Fruit fly (Drosophila melanogaster) whole organism, prepupa: ENCODE measurements around the gene Sox102F.
A peak's percentile ranks its signal among the peaks of the same experiment; 100 is the strongest.

Source experiments
- CG11294 ChIP-seq: fragments of 200-800 bp; sonication (Bioruptor generic); IDR thresholded peaks from 2 replicates; pipeline ENCODE4 v1.3.6; 2022; ENCODE audit warnings: missing biosample characterization, missing genetic modification characterization
- CG11902 ChIP-seq: fragments of 200-800 bp; sonication (Bioruptor generic); optimal IDR thresholded peaks from 3 replicates; lab custom pipeline; 2016; ENCODE audit warnings: missing biosample characterization, missing genetic modification characterization
- CG15336 ChIP-seq: fragments of 200-800 bp; sonication (Bioruptor generic); IDR thresholded peaks from 2 replicates; pipeline ENCODE4 v1.3.6; 2022; ENCODE audit warnings: missing biosample characterization, missing genetic modification characterization
- CG1621 ChIP-seq: fragments of 200-800 bp; sonication (Bioruptor generic); optimal IDR thresholded peaks from 3 replicates; lab custom pipeline; 2018; ENCODE audit warnings: missing biosample characterization, mild to moderate bottlenecking, missing genetic modification characterization
- CG31627 ChIP-seq: fragments of 200-800 bp; sonication (Bioruptor generic); optimal IDR thresholded peaks from 3 replicates; lab custom pipeline; 2016; ENCODE audit warnings: missing biosample characterization, missing genetic modification characterization
- CG3919 ChIP-seq: fragments of 200-800 bp; sonication (Bioruptor generic); optimal IDR thresholded peaks from 3 replicates; lab custom pipeline; 2016; ENCODE audit warnings: missing biosample characterization, missing genetic modification characterization
- CG4318 ChIP-seq: fragments of 200-800 bp; sonication (Bioruptor generic); optimal IDR thresholded peaks from 3 replicates; lab custom pipeline; 2017; ENCODE audit warnings: missing biosample characterization, mild to moderate bottlenecking, missing genetic modification characterization
- CG6163 ChIP-seq: fragments of 200-800 bp; sonication (Bioruptor generic); IDR thresholded peaks from 3 replicates; pipeline ENCODE4 v1.3.6; 2022; ENCODE audit warnings: missing biosample characterization, missing genetic modification characterization
- CG6276 ChIP-seq: fragments of 200-800 bp; sonication (Bioruptor generic); optimal IDR thresholded peaks from 2 replicates; lab custom pipeline; 2017; ENCODE audit warnings: missing biosample characterization, mild to moderate bottlenecking, missing genetic modification characterization
- CG6808 ChIP-seq: fragments of 200-800 bp; sonication (Bioruptor generic); optimal IDR thresholded peaks from 3 replicates; lab custom pipeline; 2017; ENCODE audit warnings: missing biosample characterization, missing genetic modification characterization, mild to moderate bottlenecking, moderate library complexity, missing genetic modification reagents
- CG6854 ChIP-seq: fragments of 200-800 bp; sonication (Bioruptor generic); optimal IDR thresholded peaks from 2 replicates; lab custom pipeline; 2017; ENCODE audit warnings: missing biosample characterization, mild to moderate bottlenecking, missing genetic modification characterization
- CG8119 ChIP-seq: fragments of 200-800 bp; sonication (Bioruptor generic); IDR thresholded peaks from 3 replicates; pipeline ENCODE4 v1.3.6; 2022; ENCODE audit warnings: missing biosample characterization, missing genetic modification characterization
- CG9139 ChIP-seq: fragments of 200-800 bp; sonication (Bioruptor generic); optimal IDR thresholded peaks from 3 replicates; lab custom pipeline; 2017; ENCODE audit warnings: missing biosample characterization, mild to moderate bottlenecking, missing genetic modification characterization
- Eip75B ChIP-seq: fragments of 200-800 bp; sonication (Bioruptor generic); optimal IDR thresholded peaks from 3 replicates; lab custom pipeline; 2016; ENCODE audit warnings: missing biosample characterization, missing genetic modification characterization
- Eip78C ChIP-seq: fragments of 200-800 bp; sonication (Bioruptor generic); peaks from one replicate; lab custom pipeline; 2016; ENCODE audit warnings: missing biosample characterization, missing genetic modification characterization
- Ets21C ChIP-seq: fragments of 200-800 bp; sonication (Bioruptor generic); optimal IDR thresholded peaks from 3 replicates; lab custom pipeline; 2016; ENCODE audit warnings: missing biosample characterization, missing genetic modification characterization
- Ets96B ChIP-seq: fragments of 200-800 bp; optimal IDR thresholded peaks from 2 replicates; lab custom pipeline; 2019; ENCODE audit warnings: missing biosample characterization, mild to moderate bottlenecking, missing genetic modification characterization, moderate library complexity
- Gug ChIP-seq: fragments of 200-800 bp; sonication (Bioruptor generic); IDR thresholded peaks from 2 replicates; pipeline ENCODE4 v1.3.6; 2022; ENCODE audit warnings: missing biosample characterization, missing genetic modification characterization
- Hr38 ChIP-seq: sonication (Bioruptor generic); optimal IDR thresholded peaks from 2 replicates; lab custom pipeline; 2016; ENCODE audit warnings: missing biosample characterization, missing genetic modification characterization
- Hr4 ChIP-seq: fragments of 200-800 bp; sonication (Bioruptor generic); optimal IDR thresholded peaks from 3 replicates; lab custom pipeline; 2016; ENCODE audit warnings: missing biosample characterization, missing genetic modification characterization
- Lpt ChIP-seq: fragments of 200-800 bp; sonication (Bioruptor generic); optimal IDR thresholded peaks from 3 replicates; lab custom pipeline; 2016; ENCODE audit warnings: missing biosample characterization, missing genetic modification characterization
- Met ChIP-seq: fragments of 200-800 bp; sonication (Bioruptor generic); optimal IDR thresholded peaks from 3 replicates; lab custom pipeline; 2016; ENCODE audit warnings: missing biosample characterization, missing genetic modification characterization
- OdsH ChIP-seq: fragments of 200-800 bp; sonication (Bioruptor generic); optimal IDR thresholded peaks from 3 replicates; lab custom pipeline; 2016; ENCODE audit warnings: missing biosample characterization, missing genetic modification characterization
- Smox ChIP-seq: fragments of 200-800 bp; sonication (Bioruptor generic); optimal IDR thresholded peaks from 3 replicates; lab custom pipeline; 2016; ENCODE audit warnings: missing biosample characterization, missing genetic modification characterization
- Sox102F ChIP-seq: fragments of 200-800 bp; sonication (Bioruptor generic); optimal IDR thresholded peaks from 2 replicates; lab custom pipeline; 2016; ENCODE audit warnings: missing biosample characterization, mild to moderate bottlenecking, missing genetic modification characterization
- acj6 ChIP-seq: fragments of 200-800 bp; sonication (Bioruptor generic); optimal IDR thresholded peaks from 3 replicates; lab custom pipeline; 2016; ENCODE audit warnings: missing biosample characterization, missing genetic modification characterization
- dac ChIP-seq: fragments of 200-800 bp; sonication (Bioruptor generic); optimal IDR thresholded peaks from 2 replicates; lab custom pipeline; 2017; ENCODE audit warnings: missing biosample characterization, mild to moderate bottlenecking, missing genetic modification characterization
- dsx ChIP-seq: fragments of 200-800 bp; optimal IDR thresholded peaks from 3 replicates; lab custom pipeline; 2019; ENCODE audit warnings: missing biosample characterization, mild to moderate bottlenecking, missing genetic modification characterization, moderate library complexity; ENCODE audit not compliant: poor library complexity, severe bottlenecking
- eg ChIP-seq: fragments of 200-800 bp; sonication (Bioruptor generic); IDR thresholded peaks from 3 replicates; pipeline ENCODE4 v1.3.6; 2022; ENCODE audit warnings: missing biosample characterization, missing genetic modification characterization
- fkh ChIP-seq: fragments of 200-800 bp; sonication (Bioruptor generic); optimal IDR thresholded peaks from 3 replicates; lab custom pipeline; 2017; ENCODE audit warnings: missing biosample characterization, mild to moderate bottlenecking, missing genetic modification characterization, moderate library complexity
- lz ChIP-seq: fragments of 200-800 bp; sonication (Bioruptor generic); optimal IDR thresholded peaks from 3 replicates; lab custom pipeline; 2016; ENCODE audit warnings: missing biosample characterization, missing genetic modification characterization
- net ChIP-seq: fragments of 200-800 bp; sonication (Bioruptor generic); optimal IDR thresholded peaks from 3 replicates; lab custom pipeline; 2016; ENCODE audit warnings: missing biosample characterization, missing genetic modification characterization
- salr ChIP-seq, 2 experiments: fragments of 200-800 bp; sonication (Bioruptor generic); optimal IDR thresholded peaks; 3 replicates each; lab custom pipeline; 2016 to 2018; ENCODE audit warnings: missing biosample characterization in 2 of 2, missing genetic modification characterization in 2 of 2, mild to moderate bottlenecking in 1 of 2
- ss ChIP-seq, 2 experiments: fragments of 200-800 bp; sonication (Bioruptor generic); optimal IDR thresholded peaks; 2 replicates in 1 of 2; 3 replicates in 1 of 2; lab custom pipeline; 2017 to 2018; ENCODE audit warnings: mild to moderate bottlenecking in 2 of 2, missing biosample characterization in 2 of 2, missing genetic modification characterization in 2 of 2, moderate library complexity in 1 of 2

The Sox102F gene

dm6 chr4:844468-844867, 10.3 kb upstream of the Sox102F start, which contains the start of gene fd102C:
fd102C (minus strand) TSS chr4:844529.
- TF ChIP-seq CG11294 (GFP tag; lab: Robert Waterston, UW), result no peak
- no peak for TF ChIP-seq net (GFP tag; lab: Kevin White, UChicago)
- no peak for TF ChIP-seq CG31627
- no peak for TF ChIP-seq CG1621 (tag; lab: Kevin White, UChicago)
- no peak for TF ChIP-seq CG4318 (GFP tag; lab: Kevin White, UChicago)
- TF ChIP-seq dac (GFP tag; lab: Kevin White, UChicago), result no peak

dm6 chr4:835535-836138, 1.4 kb upstream of the Sox102F start:
- TF ChIP-seq CG6854 (GFP tag; lab: Kevin White, UChicago) (no peak), Eip78C (GFP tag; lab: Kevin White, UChicago) (peak; percentile 23)

- TF ChIP-seq acj6 (GFP tag; lab: Kevin White, UChicago) (peak; percentile 1), Smox (GFP tag; lab: Kevin White, UChicago) (no peak), CG15336 (GFP tag; lab: Robert Waterston, UW) (peak; percentile 23; the same call in 1 of the 2 replicates), Eip75B (GFP tag; lab: Kevin White, UChicago) (no peak), dsx (no peak), Hr4 (GFP tag; lab: Kevin White, UChicago) (peak; percentile 8), CG3919 (GFP tag; lab: Kevin White, UChicago) (no peak), Ets21C (GFP tag; lab: Kevin White, UChicago) (no peak), Ets96B (tag; lab: Kevin White, UChicago) (no peak)
Observed at dm6 chr4:834837-835534, 793 bp upstream of the Sox102F start.

DNA sequence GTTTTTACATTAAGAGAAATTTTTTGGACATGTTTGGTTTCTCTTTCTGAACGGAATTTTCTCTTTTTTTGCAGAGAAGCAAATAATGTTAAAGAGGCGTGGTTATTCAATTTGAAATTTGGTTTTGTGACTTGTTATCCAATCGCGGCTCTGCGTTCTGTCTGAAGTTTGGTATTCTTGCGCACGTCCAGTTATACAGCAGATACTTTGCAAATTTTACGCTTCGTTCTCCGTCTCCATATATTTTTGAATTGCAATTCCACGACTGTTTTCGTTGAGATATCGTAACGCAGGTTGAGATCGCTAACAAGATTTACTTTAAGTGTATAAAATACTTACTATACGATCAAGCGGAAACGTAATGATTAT, 243 bp upstream of the Sox102F start:
- no peak for TF ChIP-seq ss (GFP tag; optimal IDR thresholded peaks at IDR 0.05; lab: Kevin White, UChicago)
- peak; percentile 50 for TF ChIP-seq Eip78C (GFP tag; lab: Kevin White, UChicago)
- no peak for TF ChIP-seq Gug (GFP tag; lab: Robert Waterston, UW)
- TF ChIP-seq Sox102F (GFP tag; lab: Kevin White, UChicago), result peak; percentile 43
- TF ChIP-seq CG8119 (GFP tag; lab: Robert Waterston, UW), result 0 out of 3 replicates have a peak, but pooled peaks have one; percentile 17
- peak; percentile 19; the same call in 1 of the 2 replicates for TF ChIP-seq CG15336 (GFP tag; lab: Robert Waterston, UW)

DNA sequence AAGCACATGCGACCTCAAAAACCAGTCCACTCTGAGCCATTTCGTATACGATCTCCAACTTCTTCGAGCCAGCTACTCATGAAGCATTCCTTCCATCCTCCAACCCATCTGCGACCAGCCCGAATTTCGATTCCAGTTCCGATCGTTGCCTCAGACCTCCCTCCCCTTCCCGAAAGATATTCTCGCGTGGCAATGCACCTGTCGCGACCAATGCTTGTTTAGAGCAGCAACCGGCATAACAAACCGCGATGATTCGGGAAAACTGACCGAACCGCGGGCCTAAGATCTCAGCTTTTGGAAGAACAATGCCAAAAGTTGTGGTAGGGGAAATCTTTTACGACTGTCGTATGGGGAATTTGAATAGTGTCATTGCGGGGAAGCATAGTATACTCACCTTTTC, 1.2 kb downstream of the Sox102F start:
- no peak for TF ChIP-seq net (GFP tag; lab: Kevin White, UChicago)
- TF ChIP-seq CG11902 (GFP tag; lab: Kevin White, UChicago), result no peak
- TF ChIP-seq OdsH (GFP tag; lab: Kevin White, UChicago), result no peak
- no peak for TF ChIP-seq CG6276 (GFP tag; lab: Kevin White, UChicago)
- no peak for TF ChIP-seq Met (GFP tag; lab: Kevin White, UChicago)
- peak; percentile 6 for TF ChIP-seq Eip78C (GFP tag; lab: Kevin White, UChicago)
- TF ChIP-seq Hr38, result no peak
- peak; percentile 30 for TF ChIP-seq Sox102F (GFP tag; lab: Kevin White, UChicago)
- peak; percentile 23 for TF ChIP-seq Lpt (GFP tag; lab: Kevin White, UChicago)
- no peak for TF ChIP-seq CG3919 (GFP tag; lab: Kevin White, UChicago)
- peak; percentile 25 for TF ChIP-seq dsx
- TF ChIP-seq CG6808 (GFP tag; lab: Kevin White, UChicago), result no peak
- TF ChIP-seq fkh (GFP tag; lab: Kevin White, UChicago), result no peak
- no peak for TF ChIP-seq eg (GFP tag; lab: Robert Waterston, UW)
- no peak for TF ChIP-seq salr (GFP tag; optimal IDR thresholded peaks at IDR 0.05; lab: Kevin White, UChicago)
- TF ChIP-seq CG1621 (tag; lab: Kevin White, UChicago), result no peak
- peak in 1 of 2 experiments; percentile 13 for TF ChIP-seq ss (GFP tag; optimal IDR thresholded peaks at IDR 0.05; lab: Kevin White, UChicago)
- no peak for TF ChIP-seq CG9139 (GFP tag; lab: Kevin White, UChicago)
- no peak for TF ChIP-seq CG31627
- no peak for TF ChIP-seq lz (GFP tag; lab: Kevin White, UChicago)
- 0 out of 3 replicates have a peak, but pooled peaks have one; percentile 13 for TF ChIP-seq CG6163 (GFP tag; lab: Robert Waterston, UW)
- TF ChIP-seq, all 60 proteins: peak for 6
